Fruit fly (Drosophila melanogaster): ENCODE data around the gene Dph2.

Gene Dph2

dm6 chr3R:14901408-14902352 is 7.9 kb upstream of the Dph2 start, which contains the start of gene RpS5b:
Gene RpS5b, minus strand, starts transcription at chr3R:14901563.
- TF ChIP-seq toe (GFP tag; optimal IDR thresholded peaks at IDR 0.05) (no peak), ovo (GFP tag; optimal IDR thresholded peaks at IDR 0.05) (peak; percentile 81), CG5204 (GFP tag; optimal IDR thresholded peaks at IDR 0.05) (no peak), cic (GFP tag; optimal IDR thresholded peaks at IDR 0.05) (no peak), CG7101 (tag; optimal IDR thresholded peaks at IDR 0.05) (peak; percentile 28), Mnt (GFP tag; optimal IDR thresholded peaks at IDR 0.05) (peak; percentile 18), tj (GFP tag; optimal IDR thresholded peaks at IDR 0.05) (peak; percentile 99), CG7045 (GFP tag; optimal IDR thresholded peaks at IDR 0.05) (no peak), kay (GFP tag; ENCODE audit: borderline replicate concordance) (no peak), CG14711 (tag; optimal IDR thresholded peaks at IDR 0.05) (peak; percentile 82), bab1 (GFP tag; optimal IDR thresholded peaks at IDR 0.05) (peak; percentile 73), Crg-1 (GFP tag; optimal IDR thresholded peaks at IDR 0.05) (no peak), CG12768 (GFP tag; optimal IDR thresholded peaks at IDR 0.05) (no peak), CG1620 (GFP tag; optimal IDR thresholded peaks at IDR 0.05) (no peak), Hr96 (GFP tag; optimal IDR thresholded peaks at IDR 0.05) (no peak), CG33017 (tag; optimal IDR thresholded peaks at IDR 0.05) (no peak), cnc (optimal IDR thresholded peaks at IDR 0.05) (no peak), Clk (GFP tag; optimal IDR thresholded peaks at IDR 0.05) (no peak), CG11617 (GFP tag; optimal IDR thresholded peaks at IDR 0.05) (peak; percentile 10), pad (GFP tag; optimal IDR thresholded peaks at IDR 0.05) (peak; percentile 40)

dm6 chr3R:14900177-14900576 is 6.4 kb upstream of the Dph2 start, which contains the start of gene VhaPPA1-2:
Gene VhaPPA1-2, minus strand, starts transcription at chr3R:14900277.
- TF ChIP-seq CG33017 (tag; optimal IDR thresholded peaks at IDR 0.05) (no peak), CG7045 (GFP tag; optimal IDR thresholded peaks at IDR 0.05) (no peak), Crg-1 (GFP tag; optimal IDR thresholded peaks at IDR 0.05) (no peak), cnc (optimal IDR thresholded peaks at IDR 0.05) (no peak), Hr96 (GFP tag; optimal IDR thresholded peaks at IDR 0.05) (no peak), pad (GFP tag; optimal IDR thresholded peaks at IDR 0.05) (no peak), kay (GFP tag; ENCODE audit: borderline replicate concordance) (no peak), CG11617 (GFP tag; optimal IDR thresholded peaks at IDR 0.05) (no peak), tj (GFP tag; optimal IDR thresholded peaks at IDR 0.05) (no peak), CG7101 (tag; optimal IDR thresholded peaks at IDR 0.05) (no peak), CG14711 (tag; optimal IDR thresholded peaks at IDR 0.05) (no peak), ovo (GFP tag; optimal IDR thresholded peaks at IDR 0.05) (no peak), CG5204 (GFP tag; optimal IDR thresholded peaks at IDR 0.05) (no peak), CG1620 (GFP tag; optimal IDR thresholded peaks at IDR 0.05) (no peak), CG12768 (GFP tag; optimal IDR thresholded peaks at IDR 0.05) (no peak)

dm6 chr3R:14898280-14898756 is 4.6 kb upstream of the Dph2 start, which contains the start of the genes Nup93-2 and CG3817:
Gene Nup93-2, minus strand, starts transcription at chr3R:14898372.
Gene CG3817, plus strand, starts transcription at chr3R:14898739.
- TF ChIP-seq kay (GFP tag; ENCODE audit: borderline replicate concordance): no peak
- no peak for TF ChIP-seq CG5204 (GFP tag; optimal IDR thresholded peaks at IDR 0.05)
- TF ChIP-seq CG12768 (GFP tag; optimal IDR thresholded peaks at IDR 0.05): peak; percentile 37
- TF ChIP-seq tj (GFP tag; optimal IDR thresholded peaks at IDR 0.05): no peak
- TF ChIP-seq cnc (optimal IDR thresholded peaks at IDR 0.05): no peak
- TF ChIP-seq CG33017 (tag; optimal IDR thresholded peaks at IDR 0.05): peak; percentile 74
- peak; percentile 63 for TF ChIP-seq ovo (GFP tag; optimal IDR thresholded peaks at IDR 0.05)
- peak; percentile 54 for TF ChIP-seq CG1620 (GFP tag; optimal IDR thresholded peaks at IDR 0.05)
- TF ChIP-seq Mnt (GFP tag; optimal IDR thresholded peaks at IDR 0.05): peak; percentile 79
- TF ChIP-seq Hr96 (GFP tag; optimal IDR thresholded peaks at IDR 0.05): no peak
- no peak for TF ChIP-seq Clk (GFP tag; optimal IDR thresholded peaks at IDR 0.05)
- TF ChIP-seq CG14711 (tag; optimal IDR thresholded peaks at IDR 0.05): peak; percentile 59
- TF ChIP-seq CG11617 (GFP tag; optimal IDR thresholded peaks at IDR 0.05): no peak
- no peak for TF ChIP-seq bab1 (GFP tag; optimal IDR thresholded peaks at IDR 0.05)
- peak; percentile 86 for TF ChIP-seq CG7101 (tag; optimal IDR thresholded peaks at IDR 0.05)
- TF ChIP-seq toe (GFP tag; optimal IDR thresholded peaks at IDR 0.05): no peak
- peak; percentile 23 for TF ChIP-seq cic (GFP tag; optimal IDR thresholded peaks at IDR 0.05)
- peak; percentile 66 for TF ChIP-seq CG7045 (GFP tag; optimal IDR thresholded peaks at IDR 0.05)
- peak; percentile 5 for TF ChIP-seq Crg-1 (GFP tag; optimal IDR thresholded peaks at IDR 0.05)

dm6 chr3R:14894783-14894883 is 879 bp upstream of the Dph2 start, which contains the start of gene CG14860:
Gene CG14860, plus strand, starts transcription at chr3R:14894784.
- TF ChIP-seq cnc (optimal IDR thresholded peaks at IDR 0.05) (no peak), CG5204 (GFP tag; optimal IDR thresholded peaks at IDR 0.05) (no peak), ovo (GFP tag; optimal IDR thresholded peaks at IDR 0.05) (no peak), Crg-1 (GFP tag; optimal IDR thresholded peaks at IDR 0.05) (no peak), CG12768 (GFP tag; optimal IDR thresholded peaks at IDR 0.05) (no peak), CG14711 (tag; optimal IDR thresholded peaks at IDR 0.05) (no peak), Clk (GFP tag; optimal IDR thresholded peaks at IDR 0.05) (no peak), pad (GFP tag; optimal IDR thresholded peaks at IDR 0.05) (no peak), bab1 (GFP tag; optimal IDR thresholded peaks at IDR 0.05) (no peak), cic (GFP tag; optimal IDR thresholded peaks at IDR 0.05) (no peak), kay (GFP tag; ENCODE audit: borderline replicate concordance) (no peak), CG7101 (tag; optimal IDR thresholded peaks at IDR 0.05) (no peak), Mnt (GFP tag; optimal IDR thresholded peaks at IDR 0.05) (no peak), CG7045 (GFP tag; optimal IDR thresholded peaks at IDR 0.05) (no peak), tj (GFP tag; optimal IDR thresholded peaks at IDR 0.05) (no peak)

- TF ChIP-seq CG11617 (GFP tag; optimal IDR thresholded peaks at IDR 0.05): no peak
- no peak for TF ChIP-seq toe (GFP tag; optimal IDR thresholded peaks at IDR 0.05)
- no peak for TF ChIP-seq Crg-1 (GFP tag; optimal IDR thresholded peaks at IDR 0.05)
- no peak for TF ChIP-seq cnc (optimal IDR thresholded peaks at IDR 0.05)
- no peak for TF ChIP-seq CG14711 (tag; optimal IDR thresholded peaks at IDR 0.05)
- TF ChIP-seq CG7101 (tag; optimal IDR thresholded peaks at IDR 0.05): peak; percentile 19
- no peak for TF ChIP-seq CG12768 (GFP tag; optimal IDR thresholded peaks at IDR 0.05)
- no peak for TF ChIP-seq Mnt (GFP tag; optimal IDR thresholded peaks at IDR 0.05)
- no peak for TF ChIP-seq CG33017 (tag; optimal IDR thresholded peaks at IDR 0.05)
- TF ChIP-seq CG1620 (GFP tag; optimal IDR thresholded peaks at IDR 0.05): no peak
- TF ChIP-seq bab1 (GFP tag; optimal IDR thresholded peaks at IDR 0.05): peak; percentile 70
- TF ChIP-seq CG5204 (GFP tag; optimal IDR thresholded peaks at IDR 0.05): no peak
Observed at dm6 chr3R:14890064-14890709, 3.6 kb downstream of the Dph2 start, which contains the start of the genes CycC and UQCR-C1. Gene CycC, minus strand, starts transcription at chr3R:14890205. Gene UQCR-C1, plus strand, starts transcription at chr3R:14890231.

Data from whole organism, adult.